Fruit fly (Drosophila melanogaster) whole organism, embryonic: ENCODE measurements around the gene CG3630.

ENCODE experiments used
- Asciz ChIP-seq: fragments of 200-800 bp; sonication (Bioruptor generic); optimal IDR thresholded peaks from 2 replicates; lab custom pipeline; 2017; ENCODE audit warnings: missing biosample characterization, mild to moderate bottlenecking, missing genetic modification characterization, missing genetic modification reagents
- CG16863 ChIP-seq: fragments of 200-800 bp; sonication (Bioruptor generic); optimal IDR thresholded peaks from 3 replicates; lab custom pipeline; 2016; ENCODE audit warnings: missing biosample characterization, missing genetic modification characterization
- CG7987 ChIP-seq: fragments of 200-800 bp; sonication (Bioruptor generic); optimal IDR thresholded peaks from 2 replicates; lab custom pipeline; 2018; ENCODE audit warnings: missing biosample characterization, mild to moderate bottlenecking, missing genetic modification characterization, moderate library complexity
- E2f1 ChIP-seq: fragments of 200-800 bp; sonication (Bioruptor generic); IDR thresholded peaks from 2 replicates; pipeline ENCODE4 v1.3.6; 2022; ENCODE audit warnings: missing biosample characterization, missing genetic modification characterization
- GATAe ChIP-seq: fragments of 200-800 bp; sonication (Bioruptor generic); conservative IDR thresholded peaks from 2 replicates; pipeline ENCODE4 v1.3.6; 2022; ENCODE audit warnings: missing biosample characterization, missing genetic modification characterization
- Ravus ChIP-seq: fragments of 200-800 bp; sonication (Bioruptor generic); IDR thresholded peaks from 2 replicates; pipeline ENCODE4 v1.3.6; 2022; ENCODE audit warnings: missing biosample characterization, missing genetic modification characterization
- Vsx1 ChIP-seq: fragments of 200-800 bp; sonication (Bioruptor generic); optimal IDR thresholded peaks from 2 replicates; lab custom pipeline; 2017; ENCODE audit warnings: missing biosample characterization, mild to moderate bottlenecking, missing genetic modification characterization, missing genetic modification reagents
- dm ChIP-seq: fragments of 200-800 bp; sonication (Bioruptor generic); optimal IDR thresholded peaks from 3 replicates; lab custom pipeline; 2016; ENCODE audit warnings: missing biosample characterization, missing genetic modification characterization
- emc ChIP-seq: fragments of 200-800 bp; sonication (Bioruptor generic); optimal IDR thresholded peaks from 2 replicates; lab custom pipeline; 2016; ENCODE audit warnings: missing biosample characterization, missing genetic modification characterization
- fd3F ChIP-seq: fragments of 200-800 bp; sonication (Bioruptor generic); optimal IDR thresholded peaks from 2 replicates; lab custom pipeline; 2018; ENCODE audit warnings: missing biosample characterization, mild to moderate bottlenecking, missing genetic modification characterization, moderate library complexity
- pb ChIP-seq: fragments of 200-800 bp; sonication (Bioruptor generic); optimal IDR thresholded peaks from 3 replicates; lab custom pipeline; 2016; ENCODE audit warnings: missing biosample characterization, missing genetic modification characterization
- pros ChIP-seq: fragments of 200-800 bp; sonication (Bioruptor generic); optimal IDR thresholded peaks from 3 replicates; lab custom pipeline; 2019; ENCODE audit warnings: missing biosample characterization, mild to moderate bottlenecking, missing genetic modification characterization, moderate library complexity
- stc ChIP-seq: fragments of 200-800 bp; sonication (Bioruptor generic); IDR thresholded peaks from 2 replicates; pipeline ENCODE4 v1.3.6; 2022; ENCODE audit warnings: missing biosample characterization, missing genetic modification characterization

dm6 chrX:2134226-2134880, 27.6 kb upstream of the CG3630 start:
- TF ChIP-seq pb (GFP tag; lab: Kevin White, UChicago) (no peak), GATAe (GFP tag; lab: Robert Waterston, UW) (no peak), E2f1 (GFP tag; lab: Robert Waterston, UW) (peak; percentile 60; the same call in 1 of the 2 replicates), CG7987 (GFP tag; lab: Kevin White, UChicago) (no peak), dm (GFP tag; lab: Kevin White, UChicago) (peak; percentile 9), Asciz (peak; percentile 21), CG16863 (GFP tag; lab: Kevin White, UChicago) (peak; percentile 59), pros (GFP tag; lab: Kevin White, UChicago) (peak; percentile 77), stc (GFP tag; lab: Robert Waterston, UW) (peak; percentile 74), fd3F (GFP tag; lab: Kevin White, UChicago) (peak; percentile 25), Vsx1 (GFP tag; lab: Kevin White, UChicago) (peak; percentile 18), emc (GFP tag; lab: Kevin White, UChicago) (peak; percentile 11), Ravus (GFP tag; lab: Robert Waterston, UW) (no peak)
